Worm (Caenorhabditis elegans) whole organism, early embryonic: Measurements from ENCODE around the gene tin-10.

ENCODE experiments used
- B0310.2 ChIP-seq: sonication (generic microtip); optimal IDR thresholded peaks from 2 replicates; lab custom pipeline; 2016; ENCODE audit warnings: mild to moderate bottlenecking, missing genetic modification characterization, missing compliant biosample characterization
- F13C5.2 ChIP-seq: sonication (generic microtip); optimal IDR thresholded peaks from 2 replicates; lab custom pipeline; 2017; ENCODE audit warnings: mild to moderate bottlenecking, missing genetic modification characterization, inconsistent platforms, missing compliant biosample characterization
- aly-1 ChIP-seq: sonication (generic microtip); optimal IDR thresholded peaks from 2 replicates; lab custom pipeline; 2016; ENCODE audit warnings: missing genetic modification characterization, missing compliant biosample characterization
- ama-1 ChIP-seq: fragments of 150-350 bp; optimal IDR thresholded peaks from 2 replicates; lab custom pipeline; 2014
- ceh-36 ChIP-seq: sonication (generic microtip); optimal IDR thresholded peaks from 2 replicates; lab custom pipeline; 2016; ENCODE audit warnings: missing genetic modification characterization, inconsistent platforms, missing compliant biosample characterization
- flt-1 ChIP-seq: fragments of 200-800 bp; sonication (Bioruptor generic); IDR thresholded peaks from 2 replicates; pipeline ENCODE4 v1.3.6; 2022; ENCODE audit warnings: missing genetic modification characterization, missing compliant biosample characterization
- hnd-1 ChIP-seq: sonication (generic microtip); optimal IDR thresholded peaks from 2 replicates; lab custom pipeline; 2016; ENCODE audit warnings: missing genetic modification characterization, missing compliant biosample characterization
- scrt-1 ChIP-seq: fragments of 200-800 bp; sonication (Bioruptor generic); IDR thresholded peaks from 2 replicates; pipeline ENCODE4 v1.3.6; 2022; ENCODE audit warnings: missing genetic modification characterization, missing compliant biosample characterization
- tbx-11 ChIP-seq: fragments of 200-800 bp; sonication (Bioruptor generic); IDR thresholded peaks from 2 replicates; pipeline ENCODE4 v1.3.6; 2022; ENCODE audit warnings: missing genetic modification characterization, missing compliant biosample characterization
- tbx-37 ChIP-seq: fragments of 200-800 bp; sonication (Bioruptor generic); conservative IDR thresholded peaks from 2 replicates; pipeline ENCODE4 v1.3.6; 2022; ENCODE audit warnings: missing genetic modification reagents, missing genetic modification characterization, missing compliant biosample characterization

DNA sequence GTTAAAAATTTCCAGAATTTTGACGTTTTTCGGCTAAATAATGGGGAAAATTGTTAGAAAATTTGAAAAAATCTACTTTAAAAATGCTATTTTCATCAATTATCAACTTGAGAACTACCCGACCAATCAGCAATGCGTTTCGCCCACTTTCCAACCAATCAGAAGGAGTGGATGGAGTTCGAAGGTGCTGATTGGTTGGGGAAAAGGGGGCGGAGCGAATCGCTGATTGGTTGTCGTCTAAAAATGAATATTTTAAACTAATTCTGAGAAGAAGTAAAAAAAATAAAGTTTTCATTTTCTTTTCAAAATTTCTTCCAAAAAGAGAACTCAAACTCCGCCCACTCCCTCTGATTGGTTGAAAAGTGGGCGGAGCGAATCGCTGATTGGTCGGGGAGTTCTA is 12.4 kb downstream of the tin-10 start:
- no peak for TF ChIP-seq ama-1
- no peak for TF ChIP-seq tbx-11 (GFP tag; lab: Robert Waterston, UW)
- no peak for TF ChIP-seq hnd-1 (tag; lab: Kevin White, UChicago)
- no peak for TF ChIP-seq flt-1 (GFP tag; lab: Robert Waterston, UW)
- no peak for TF ChIP-seq scrt-1 (GFP tag; lab: Robert Waterston, UW)
- TF ChIP-seq B0310.2 (tag; lab: Kevin White, UChicago) = no peak
- TF ChIP-seq aly-1 (tag; lab: Kevin White, UChicago) = no peak
- no peak for TF ChIP-seq tbx-37 (GFP tag; lab: Robert Waterston, UW)
- no peak for TF ChIP-seq F13C5.2 (tag; lab: Kevin White, UChicago)
- TF ChIP-seq ceh-36 (tag; lab: Kevin White, UChicago) = no peak
